Fruit fly (Drosophila melanogaster) whole organism, embryonic: Measurements from ENCODE around the gene CG11581.

Source experiments
- CG11093 ChIP-seq: fragments of 200-800 bp; sonication (Bioruptor generic); IDR thresholded peaks from 3 replicates; pipeline ENCODE4 v1.3.6; 2022; ENCODE audit warnings: missing biosample characterization, missing genetic modification characterization
- CG12104 ChIP-seq: fragments of 200-800 bp; sonication (Bioruptor generic); optimal IDR thresholded peaks from 3 replicates; lab custom pipeline; 2016; ENCODE audit warnings: missing biosample characterization, missing genetic modification characterization
- CG12391 ChIP-seq: fragments of 200-800 bp; sonication (Bioruptor generic); optimal IDR thresholded peaks from 3 replicates; lab custom pipeline; 2018; ENCODE audit warnings: missing biosample characterization, mild to moderate bottlenecking, missing genetic modification characterization, moderate library complexity
- CG13296 ChIP-seq: fragments of 200-800 bp; sonication (Bioruptor generic); optimal IDR thresholded peaks from 3 replicates; lab custom pipeline; 2018; ENCODE audit warnings: missing biosample characterization, mild to moderate bottlenecking, missing genetic modification characterization
- CG13424 ChIP-seq: fragments of 200-800 bp; sonication (Bioruptor generic); optimal IDR thresholded peaks from 2 replicates; lab custom pipeline; 2019; ENCODE audit warnings: missing biosample characterization, mild to moderate bottlenecking, missing genetic modification characterization, moderate library complexity
- CG15479 ChIP-seq: fragments of 200-800 bp; sonication (Bioruptor generic); optimal IDR thresholded peaks from 3 replicates; lab custom pipeline; 2019; ENCODE audit warnings: missing biosample characterization, mild to moderate bottlenecking, missing genetic modification characterization, moderate library complexity
- CG15514 ChIP-seq: fragments of 200-800 bp; sonication (Bioruptor generic); optimal IDR thresholded peaks from 3 replicates; lab custom pipeline; 2017; ENCODE audit warnings: missing biosample characterization, missing genetic modification characterization, mild to moderate bottlenecking, moderate library complexity, missing genetic modification reagents
- CG17568 ChIP-seq: fragments of 200-800 bp; sonication (Bioruptor generic); optimal IDR thresholded peaks from 2 replicates; lab custom pipeline; 2018; ENCODE audit warnings: missing biosample characterization, mild to moderate bottlenecking, missing genetic modification characterization, moderate library complexity
- CG18262 ChIP-seq: fragments of 200-800 bp; optimal IDR thresholded peaks from 3 replicates; lab custom pipeline; 2019; ENCODE audit warnings: missing biosample characterization, mild to moderate bottlenecking, missing genetic modification characterization, moderate library complexity
- CG30020 ChIP-seq: fragments of 200-800 bp; optimal IDR thresholded peaks from 2 replicates; lab custom pipeline; 2019; ENCODE audit warnings: missing biosample characterization, mild to moderate bottlenecking, missing genetic modification characterization, moderate library complexity
- CG31441 ChIP-seq: fragments of 200-800 bp; sonication (Bioruptor generic); IDR thresholded peaks from 2 replicates; pipeline ENCODE4 v1.3.6; 2022; ENCODE audit warnings: missing biosample characterization, missing genetic modification characterization
- CG33557 ChIP-seq: fragments of 200-800 bp; sonication (Bioruptor generic); optimal IDR thresholded peaks from 2 replicates; lab custom pipeline; 2019; ENCODE audit warnings: missing biosample characterization, mild to moderate bottlenecking, missing genetic modification characterization, moderate library complexity
- CG4360 ChIP-seq: fragments of 200-800 bp; sonication (Bioruptor generic); IDR thresholded peaks from 2 replicates; pipeline ENCODE4 v1.3.6; 2022; ENCODE audit warnings: missing biosample characterization, missing genetic modification characterization
- CG5180 ChIP-seq: fragments of 200-800 bp; sonication (Bioruptor generic); optimal IDR thresholded peaks from 3 replicates; lab custom pipeline; 2017; ENCODE audit warnings: missing biosample characterization, missing genetic modification characterization, mild to moderate bottlenecking, moderate library complexity, missing genetic modification reagents
- CG8281 ChIP-seq: fragments of 200-800 bp; sonication (Bioruptor generic); optimal IDR thresholded peaks from 2 replicates; lab custom pipeline; 2018; ENCODE audit warnings: missing biosample characterization, mild to moderate bottlenecking, missing genetic modification characterization, moderate library complexity
- CG8388 ChIP-seq: fragments of 200-800 bp; sonication (Bioruptor generic); optimal IDR thresholded peaks from 2 replicates; lab custom pipeline; 2019; ENCODE audit warnings: missing biosample characterization, mild to moderate bottlenecking, missing genetic modification characterization, moderate library complexity
- CG9817 ChIP-seq: fragments of 200-800 bp; sonication (Bioruptor generic); optimal IDR thresholded peaks from 2 replicates; lab custom pipeline; 2018; ENCODE audit warnings: missing biosample characterization, mild to moderate bottlenecking, missing genetic modification characterization, moderate library complexity
- CHES-1-like ChIP-seq: fragments of 200-800 bp; sonication (Bioruptor generic); optimal IDR thresholded peaks from 2 replicates; lab custom pipeline; 2016; ENCODE audit warnings: missing biosample characterization, missing genetic modification characterization
- CkIIα-i1 ChIP-seq: fragments of 200-800 bp; sonication (Bioruptor generic); IDR thresholded peaks from 2 replicates; pipeline ENCODE4 v1.3.6; 2022; ENCODE audit warnings: missing biosample characterization, missing genetic modification characterization
- Dad ChIP-seq: fragments of 200-800 bp; sonication (Bioruptor generic); optimal IDR thresholded peaks from 3 replicates; lab custom pipeline; 2016; ENCODE audit warnings: missing biosample characterization, missing genetic modification characterization
- Dek ChIP-seq: fragments of 200-800 bp; sonication (Bioruptor generic); optimal IDR thresholded peaks from 3 replicates; lab custom pipeline; 2019; ENCODE audit warnings: missing biosample characterization, mild to moderate bottlenecking, missing genetic modification characterization, moderate library complexity
- GATAe ChIP-seq: fragments of 200-800 bp; sonication (Bioruptor generic); conservative IDR thresholded peaks from 2 replicates; pipeline ENCODE4 v1.3.6; 2022; ENCODE audit warnings: missing biosample characterization, missing genetic modification characterization
- H2.0 ChIP-seq: fragments of 200-800 bp; sonication (Bioruptor generic); IDR thresholded peaks from 2 replicates; pipeline ENCODE4 v1.3.6; 2022; ENCODE audit warnings: missing biosample characterization, missing genetic modification characterization
- Hmr ChIP-seq: fragments of 200-800 bp; sonication (Bioruptor generic); optimal IDR thresholded peaks from 3 replicates; lab custom pipeline; 2017; ENCODE audit warnings: mild to moderate bottlenecking, missing biosample characterization, missing genetic modification reagents, missing genetic modification characterization
- Lpt ChIP-seq: fragments of >200 bp; optimal IDR thresholded peaks from 2 replicates; lab custom pipeline; 2018; ENCODE audit warnings: missing biosample characterization, missing genetic modification characterization
- Meics ChIP-seq: fragments of 200-800 bp; sonication (Bioruptor generic); optimal IDR thresholded peaks from 2 replicates; lab custom pipeline; 2017; ENCODE audit warnings: missing biosample characterization, mild to moderate bottlenecking, missing genetic modification characterization
- Nf-YA ChIP-seq: fragments of 200-800 bp; sonication (Bioruptor generic); IDR thresholded peaks from 2 replicates; pipeline ENCODE4 v1.3.6; 2022; ENCODE audit warnings: missing biosample characterization, missing genetic modification characterization
- Nf-YB ChIP-seq: fragments of 200-800 bp; sonication (Bioruptor generic); optimal IDR thresholded peaks from 3 replicates; lab custom pipeline; 2019; ENCODE audit warnings: missing biosample characterization, mild to moderate bottlenecking, missing genetic modification characterization, moderate library complexity
- Optix ChIP-seq: fragments of 200-800 bp; sonication (Bioruptor generic); IDR thresholded peaks from 3 replicates; pipeline ENCODE4 v1.3.6; 2022; ENCODE audit warnings: missing biosample characterization, missing genetic modification characterization
- Sry-δ ChIP-seq: fragments of 200-800 bp; sonication (Bioruptor generic); optimal IDR thresholded peaks from 2 replicates; lab custom pipeline; 2016; ENCODE audit warnings: missing biosample characterization, missing genetic modification characterization
- Ssrp ChIP-seq: fragments of 200-800 bp; sonication (Bioruptor generic); optimal IDR thresholded peaks from 2 replicates; lab custom pipeline; 2018; ENCODE audit warnings: missing biosample characterization, mild to moderate bottlenecking, missing genetic modification characterization, moderate library complexity
- TFAM ChIP-seq: fragments of 200-800 bp; sonication (Bioruptor generic); optimal IDR thresholded peaks from 2 replicates; lab custom pipeline; 2017; ENCODE audit warnings: missing biosample characterization, missing genetic modification characterization, inconsistent platforms
- Xrp1 ChIP-seq: fragments of 200-800 bp; sonication (Bioruptor generic); IDR thresholded peaks from 2 replicates; pipeline ENCODE4 v1.3.6; 2022; ENCODE audit warnings: missing biosample characterization, missing genetic modification characterization
- bsh ChIP-seq, 2 experiments: fragments of 200-800 bp; sonication (Bioruptor generic); optimal IDR thresholded peaks; 2 replicates each; lab custom pipeline; 2017 to 2018; ENCODE audit warnings: mild to moderate bottlenecking in 2 of 2, missing biosample characterization in 2 of 2, missing genetic modification characterization in 2 of 2, moderate library complexity in 1 of 2
- chm ChIP-seq: fragments of 200-800 bp; sonication (Bioruptor generic); IDR thresholded peaks from 2 replicates; pipeline ENCODE4 v1.3.6; 2022; ENCODE audit warnings: missing biosample characterization, missing genetic modification characterization
- cwo ChIP-seq: fragments of 200-800 bp; sonication (Bioruptor generic); optimal IDR thresholded peaks from 3 replicates; lab custom pipeline; 2017; ENCODE audit warnings: missing biosample characterization, missing genetic modification characterization, mild to moderate bottlenecking, moderate library complexity, missing genetic modification reagents
- dmrt99B ChIP-seq: fragments of 200-800 bp; sonication (Bioruptor generic); optimal IDR thresholded peaks from 2 replicates; lab custom pipeline; 2018; ENCODE audit warnings: missing biosample characterization, mild to moderate bottlenecking, missing genetic modification characterization, moderate library complexity
- gcm2 ChIP-seq: fragments of 200-800 bp; sonication (Bioruptor generic); optimal IDR thresholded peaks from 2 replicates; lab custom pipeline; 2016; ENCODE audit warnings: missing biosample characterization, missing genetic modification characterization
- kni ChIP-seq: fragments of 200-800 bp; sonication (Bioruptor generic); optimal IDR thresholded peaks from 3 replicates; lab custom pipeline; 2017; ENCODE audit warnings: mild to moderate bottlenecking, missing biosample characterization, missing genetic modification reagents, missing genetic modification characterization
- lov ChIP-seq, 2 experiments: fragments of 200-800 bp in 1 of 2; fragments of >200 bp in 1 of 2; sonication (Bioruptor generic) in 1 of 2; IDR thresholded peaks in 1 of 2; optimal IDR thresholded peaks in 1 of 2; 2 replicates in 1 of 2; 3 replicates in 1 of 2; pipeline versions ENCODE4 v1.3.6 to Lab custom; 2017 to 2022; ENCODE audit warnings: missing biosample characterization in 1 of 2, missing genetic modification characterization in 1 of 2
- otp ChIP-seq: fragments of 200-800 bp; sonication (Bioruptor generic); IDR thresholded peaks from 3 replicates; pipeline ENCODE4, ENCODE4 v1.3.6; 2022; ENCODE audit warnings: missing biosample characterization, missing genetic modification characterization
- prd ChIP-seq, 3 experiments: fragments of >200 bp in 2 of 3; fragments of 200-800 bp in 1 of 3; sonication (Bioruptor generic) in 1 of 3; optimal IDR thresholded peaks in 2 of 3; IDR thresholded peaks in 1 of 3; 2 replicates in 2 of 3; 3 replicates in 1 of 3; pipeline versions ENCODE4 v1.3.6 to Lab custom; 2017 to 2022; ENCODE audit warnings: missing biosample characterization in 1 of 3, missing genetic modification characterization in 1 of 3
- ranshi ChIP-seq: fragments of 200-800 bp; sonication (Bioruptor generic); IDR thresholded peaks from 2 replicates; pipeline ENCODE4 v1.3.6; 2022; ENCODE audit warnings: missing biosample characterization, missing genetic modification characterization
- sens ChIP-seq: fragments of 200-800 bp; sonication (Bioruptor generic); peaks from one replicate; lab custom pipeline; 2016; ENCODE audit warnings: missing biosample characterization, missing genetic modification characterization
- sqz ChIP-seq: fragments of 200-800 bp; sonication (Bioruptor generic); optimal IDR thresholded peaks from 3 replicates; lab custom pipeline; 2018; ENCODE audit warnings: missing biosample characterization, mild to moderate bottlenecking, missing genetic modification characterization
- vvl ChIP-seq: fragments of 200-800 bp; sonication (Bioruptor generic); IDR thresholded peaks from 2 replicates; pipeline ENCODE4 v1.3.6; 2022; ENCODE audit warnings: missing biosample characterization, missing genetic modification characterization
- wor ChIP-seq: fragments of 200-800 bp; sonication (Bioruptor generic); IDR thresholded peaks from 2 replicates; pipeline ENCODE4 v1.3.6; 2022; ENCODE audit warnings: missing biosample characterization, missing genetic modification characterization

The CG11581 gene

dm6 chrX:14208426-14209208 lies 31.9 kb downstream of the CG11581 start (continued):
- peak; percentile 27 for TF ChIP-seq CG15514 (GFP tag; lab: Kevin White, UChicago)
- peak; percentile 19 for TF ChIP-seq CG15479
- peak; percentile 2 for TF ChIP-seq Sry-δ (GFP tag; lab: Kevin White, UChicago)
- no peak for TF ChIP-seq Hmr (GFP tag; lab: Kevin White, UChicago)
- no peak for TF ChIP-seq lov (optimal IDR thresholded peaks at IDR 0.05; lab: Kevin White, UChicago)
- 0 out of 3 replicates have a peak, but pooled peaks have one; percentile 23 for TF ChIP-seq lov (GFP tag; IDR thresholded peaks at IDR 0.05; lab: Robert Waterston, UW)
- no peak for TF ChIP-seq CG17568 (GFP tag; lab: Kevin White, UChicago)
- peak; percentile 73 for TF ChIP-seq chm
- TF ChIP-seq CG13296, result peak; percentile 24
- peak; percentile 69 for TF ChIP-seq CG5180 (GFP tag; lab: Kevin White, UChicago)
- peak; percentile 16 for TF ChIP-seq kni (GFP tag; lab: Kevin White, UChicago)
- TF ChIP-seq Lpt (GFP tag; lab: Kevin White, UChicago), result no peak
- TF ChIP-seq cwo, result peak; percentile 57
- peak; percentile 83 for TF ChIP-seq CG4360 (GFP tag; lab: Robert Waterston, UW)
- TF ChIP-seq CG13424 (tag; lab: Kevin White, UChicago), result peak; percentile 65
- peak; percentile 59; the same call in 2 of the 3 replicates for TF ChIP-seq otp (GFP tag; lab: Robert Waterston, UW)
- peak; percentile 44; the same call in 1 of the 2 replicates for TF ChIP-seq Nf-YA
- peak; percentile 91 for TF ChIP-seq vvl
- peak; percentile 74 for TF ChIP-seq dmrt99B (tag; lab: Kevin White, UChicago)
- peak; percentile 77 for TF ChIP-seq CG8388
- TF ChIP-seq CG12104, result peak; percentile 59
- peak; percentile 57 for TF ChIP-seq Ssrp (tag; lab: Kevin White, UChicago)
- TF ChIP-seq sens, result peak; percentile 93
- TF ChIP-seq CG33557 (GFP tag; lab: Kevin White, UChicago), result peak; percentile 22
- no peak for TF ChIP-seq CkIIα-i1 (GFP tag; lab: Robert Waterston, UW)
- peak; percentile 67 for TF ChIP-seq CG18262
- peak; percentile 29 for TF ChIP-seq gcm2 (GFP tag; lab: Kevin White, UChicago)
- TF ChIP-seq Dek (tag; lab: Kevin White, UChicago), result peak; percentile 22
- peak; percentile 39; the same call in 1 of the 2 replicates for TF ChIP-seq wor
- peak; percentile 41 for TF ChIP-seq Meics (GFP tag; lab: Kevin White, UChicago)
- peak; percentile 57 for TF ChIP-seq sqz (GFP tag; lab: Kevin White, UChicago)
- TF ChIP-seq CG11093 (GFP tag; lab: Robert Waterston, UW), result no peak; the same call in 2 of the 3 replicates
- TF ChIP-seq CG31441, result peak; percentile 76
- TF ChIP-seq CHES-1-like (GFP tag; lab: Kevin White, UChicago), result no peak
- peak; percentile 40 for TF ChIP-seq Nf-YB (GFP tag; lab: Kevin White, UChicago)
- TF ChIP-seq CG9817 (tag; lab: Kevin White, UChicago), result no peak
- TF ChIP-seq ranshi (GFP tag; lab: Robert Waterston, UW), result peak; percentile 54
- TF ChIP-seq prd (optimal IDR thresholded peaks at IDR 0.05; lab: Kevin White, UChicago), result no peak
- TF ChIP-seq prd (GFP tag; IDR thresholded peaks at IDR 0.05; lab: Robert Waterston, UW), result peak; percentile 17; the same call in 1 of the 3 replicates
- TF ChIP-seq TFAM, result no peak
- peak; percentile 39 to 82 for TF ChIP-seq bsh (GFP tag; optimal IDR thresholded peaks at IDR 0.05; lab: Kevin White, UChicago)
- TF ChIP-seq H2.0, result peak; percentile 47
- TF ChIP-seq GATAe (GFP tag; lab: Robert Waterston, UW), result peak; percentile 88
- TF ChIP-seq CG8281 (tag; lab: Kevin White, UChicago), result peak; percentile 45
- peak; percentile 51; the same call in 1 of the 3 replicates for TF ChIP-seq Optix (GFP tag; lab: Robert Waterston, UW)
- TF ChIP-seq Dad, result peak; percentile 2
- TF ChIP-seq CG30020 (tag; lab: Kevin White, UChicago), result no peak
- peak; percentile 83 for TF ChIP-seq Xrp1 (GFP tag; lab: Robert Waterston, UW)
- TF ChIP-seq CG12391 (tag; lab: Kevin White, UChicago), result peak; percentile 74
